Worm (Caenorhabditis elegans) whole organism, early embryonic: ENCODE data around the gene col-184.
"Not testable (repeated sequence)": the region's sequence is repeated elsewhere in the genome, so short reads cannot be mapped to it uniquely, and the experiment has no call there.

ENCODE experiments used
- B0310.2 ChIP-seq: sonication (generic microtip); optimal IDR thresholded peaks from 2 replicates; lab custom pipeline; 2016; ENCODE audit warnings: mild to moderate bottlenecking, missing genetic modification characterization, missing compliant biosample characterization
- F13C5.2 ChIP-seq: sonication (generic microtip); optimal IDR thresholded peaks from 2 replicates; lab custom pipeline; 2017; ENCODE audit warnings: mild to moderate bottlenecking, missing genetic modification characterization, inconsistent platforms, missing compliant biosample characterization
- aly-1 ChIP-seq: sonication (generic microtip); optimal IDR thresholded peaks from 2 replicates; lab custom pipeline; 2016; ENCODE audit warnings: missing genetic modification characterization, missing compliant biosample characterization
- ama-1 ChIP-seq: fragments of 150-350 bp; optimal IDR thresholded peaks from 2 replicates; lab custom pipeline; 2014
- ceh-13 ChIP-seq: fragments of 200-800 bp; sonication (Bioruptor generic); optimal IDR thresholded peaks from 2 replicates; lab custom pipeline; 2018; ENCODE audit warnings: mild to moderate bottlenecking, missing genetic modification characterization, missing compliant biosample characterization
- ceh-36 ChIP-seq: sonication (generic microtip); optimal IDR thresholded peaks from 2 replicates; lab custom pipeline; 2016; ENCODE audit warnings: missing genetic modification characterization, inconsistent platforms, missing compliant biosample characterization
- ets-7 ChIP-seq: sonication (generic microtip); optimal IDR thresholded peaks from 2 replicates; lab custom pipeline; 2016; ENCODE audit warnings: missing genotype, missing genetic modification characterization, missing compliant biosample characterization
- flt-1 ChIP-seq: fragments of 200-800 bp; sonication (Bioruptor generic); IDR thresholded peaks from 2 replicates; pipeline ENCODE4 v1.3.6; 2022; ENCODE audit warnings: missing genetic modification characterization, missing compliant biosample characterization
- hmbx-1 ChIP-seq: sonication (generic microtip); optimal IDR thresholded peaks from 2 replicates; lab custom pipeline; 2016; ENCODE audit warnings: mild to moderate bottlenecking, missing genetic modification characterization, missing compliant biosample characterization
- hmg-4 ChIP-seq: fragments of 200-800 bp; sonication (Bioruptor generic); optimal IDR thresholded peaks from 2 replicates; lab custom pipeline; 2018; ENCODE audit warnings: mild to moderate bottlenecking, missing genetic modification characterization, missing compliant biosample characterization
- hnd-1 ChIP-seq: sonication (generic microtip); optimal IDR thresholded peaks from 2 replicates; lab custom pipeline; 2016; ENCODE audit warnings: missing genetic modification characterization, missing compliant biosample characterization
- pes-1 ChIP-seq: fragments of 200-800 bp; sonication (Bioruptor generic); IDR thresholded peaks from 2 replicates; pipeline ENCODE4 v1.3.6; 2022; ENCODE audit warnings: missing genetic modification reagents, missing genetic modification characterization, missing compliant biosample characterization
- scrt-1 ChIP-seq: fragments of 200-800 bp; sonication (Bioruptor generic); IDR thresholded peaks from 2 replicates; pipeline ENCODE4 v1.3.6; 2022; ENCODE audit warnings: missing genetic modification characterization, missing compliant biosample characterization
- sea-1 ChIP-seq: fragments of 200-800 bp; sonication (Bioruptor generic); conservative IDR thresholded peaks from 2 replicates; pipeline ENCODE4 v1.3.6; 2022; ENCODE audit warnings: missing genetic modification characterization, missing compliant biosample characterization
- tbx-11 ChIP-seq: fragments of 200-800 bp; sonication (Bioruptor generic); IDR thresholded peaks from 2 replicates; pipeline ENCODE4 v1.3.6; 2022; ENCODE audit warnings: missing genetic modification characterization, missing compliant biosample characterization
- tbx-37 ChIP-seq: fragments of 200-800 bp; sonication (Bioruptor generic); conservative IDR thresholded peaks from 2 replicates; pipeline ENCODE4 v1.3.6; 2022; ENCODE audit warnings: missing genetic modification reagents, missing genetic modification characterization, missing compliant biosample characterization
- tra-4 ChIP-seq: sonication (generic microtip); optimal IDR thresholded peaks from 2 replicates; lab custom pipeline; 2017; ENCODE audit warnings: missing genetic modification characterization, missing compliant biosample characterization

col-184 gene

DNA sequence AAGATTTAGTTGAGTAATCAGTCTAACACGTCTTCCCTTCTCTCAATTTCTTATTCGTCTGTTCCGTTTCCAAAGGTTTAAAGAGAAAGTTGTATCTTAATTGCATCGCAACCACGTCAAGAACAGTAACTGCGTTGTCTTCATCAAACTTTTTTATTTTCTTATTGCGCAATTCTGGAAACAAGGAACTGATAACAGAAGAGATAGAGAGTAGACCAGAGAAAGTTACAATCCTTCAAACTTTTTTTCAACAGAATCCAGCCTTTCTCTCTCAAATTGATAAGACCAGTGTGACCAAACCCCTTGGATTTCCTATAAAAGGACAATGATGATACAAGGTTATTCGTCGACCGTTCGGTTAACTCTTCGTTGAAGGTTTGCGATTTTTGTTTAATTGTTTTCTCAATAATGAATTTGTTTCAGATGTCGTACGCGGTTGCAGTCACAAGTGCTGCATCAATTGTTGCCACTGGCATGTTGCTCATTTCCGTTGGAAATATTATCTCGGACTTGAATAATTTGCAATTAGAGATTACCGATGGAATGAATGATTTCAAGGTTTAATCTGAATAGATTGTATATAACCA is at the start of gene col-184:
col-184 (plus strand) TSS at position 409 of the 587 bp plus-strand sequence.
- TF ChIP-seq tbx-37: no peak
- no peak for TF ChIP-seq flt-1 (GFP tag; lab: Robert Waterston, UW)
- TF ChIP-seq sea-1: no peak
- TF ChIP-seq scrt-1: no peak
- no peak for TF ChIP-seq hmg-4 (GFP tag; lab: Kevin White, UChicago)
- no peak for TF ChIP-seq B0310.2 (tag; lab: Kevin White, UChicago)
- TF ChIP-seq tra-4: no peak
- TF ChIP-seq hmbx-1 (tag; lab: Kevin White, UChicago): no peak
- no peak for TF ChIP-seq tbx-11 (GFP tag; lab: Robert Waterston, UW)
- TF ChIP-seq hnd-1: no peak
- TF ChIP-seq aly-1 (tag; lab: Kevin White, UChicago): no peak
- no peak for TF ChIP-seq ets-7 (tag; lab: Kevin White, UChicago)
- no peak for TF ChIP-seq ama-1

DNA sequence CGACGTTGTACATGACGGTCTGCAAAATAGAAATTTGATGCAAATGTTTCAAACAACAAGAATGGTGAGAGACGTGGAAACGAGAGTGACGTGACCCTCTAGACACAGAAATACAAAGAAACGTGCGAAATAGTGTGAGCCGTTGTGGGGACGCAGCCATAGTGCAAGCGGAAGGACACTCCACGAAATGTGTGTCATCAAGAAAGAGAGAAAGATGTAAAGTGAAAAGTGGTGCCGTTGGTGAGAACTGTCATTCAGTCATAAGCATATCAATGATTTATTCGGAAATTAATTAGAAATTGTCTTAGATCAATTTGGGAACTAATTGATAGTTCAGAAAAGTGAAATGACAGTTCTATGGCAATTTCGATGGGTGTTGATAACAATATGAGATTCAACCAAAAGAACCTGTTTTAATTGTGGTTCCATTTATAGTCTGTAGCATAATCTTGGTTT is 49.3 kb upstream of the col-184 start, which contains the start of gene C29F7.3:
C29F7.3 (minus strand) TSS at position 51 of the 456 bp plus-strand sequence.
- TF ChIP-seq aly-1 (tag; lab: Kevin White, UChicago) (peak; percentile 6), pes-1 (no peak)

DNA sequence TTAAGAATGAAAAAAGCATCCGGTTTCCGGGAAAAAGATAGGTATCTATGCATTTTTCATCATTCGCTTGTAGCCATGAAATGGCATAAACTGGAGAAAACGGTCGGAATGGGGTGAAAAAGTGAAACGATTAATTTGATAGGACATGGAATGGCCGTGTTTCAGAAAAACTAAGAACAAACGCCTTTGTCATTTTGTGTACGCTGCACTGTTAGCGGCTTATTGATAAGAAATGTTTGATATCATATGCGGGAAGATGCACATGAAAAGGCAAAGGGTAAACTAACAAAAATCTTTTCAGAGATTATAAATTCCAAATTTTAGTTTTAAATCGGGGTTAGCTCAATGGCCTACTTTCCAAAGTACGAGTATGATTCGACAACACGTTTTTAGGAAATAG is 48.2 kb upstream of the col-184 start:
- TF ChIP-seq ceh-36: no peak
- no peak for TF ChIP-seq scrt-1
- TF ChIP-seq hnd-1: no peak
- TF ChIP-seq pes-1: no peak
- no peak for TF ChIP-seq hmg-4 (GFP tag; lab: Kevin White, UChicago)
- no peak for TF ChIP-seq F13C5.2 (tag; lab: Kevin White, UChicago)
- no peak for TF ChIP-seq hmbx-1 (tag; lab: Kevin White, UChicago)
- no peak for TF ChIP-seq sea-1
- TF ChIP-seq aly-1 (tag; lab: Kevin White, UChicago): no peak

DNA sequence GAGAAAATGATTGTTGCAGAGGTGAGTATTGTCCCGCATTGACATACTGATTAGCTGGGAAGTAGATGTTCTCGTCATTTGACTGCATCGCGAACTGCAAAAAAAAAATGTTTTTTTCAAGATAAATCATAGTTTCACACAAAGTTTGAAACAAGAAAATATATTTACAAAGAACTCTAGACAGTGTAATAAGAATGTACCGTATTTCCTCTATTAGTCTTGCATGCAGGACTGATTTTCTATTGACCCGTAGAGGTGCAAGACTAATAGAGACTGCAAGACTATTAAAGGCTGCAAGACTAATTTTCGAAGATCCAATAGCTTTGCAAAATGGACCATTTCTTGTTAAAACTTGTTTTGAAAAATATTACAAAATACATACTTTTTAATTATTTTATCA is 45.9 kb upstream of the col-184 start, which contains the start of gene fkh-3:
fkh-3 (minus strand) TSS at position 101 of the 400 bp plus-strand sequence.
- TF ChIP-seq aly-1 (tag; lab: Kevin White, UChicago) (no peak), ceh-36 (no peak), flt-1 (GFP tag; lab: Robert Waterston, UW) (no peak), tbx-37 (no peak)

DNA sequence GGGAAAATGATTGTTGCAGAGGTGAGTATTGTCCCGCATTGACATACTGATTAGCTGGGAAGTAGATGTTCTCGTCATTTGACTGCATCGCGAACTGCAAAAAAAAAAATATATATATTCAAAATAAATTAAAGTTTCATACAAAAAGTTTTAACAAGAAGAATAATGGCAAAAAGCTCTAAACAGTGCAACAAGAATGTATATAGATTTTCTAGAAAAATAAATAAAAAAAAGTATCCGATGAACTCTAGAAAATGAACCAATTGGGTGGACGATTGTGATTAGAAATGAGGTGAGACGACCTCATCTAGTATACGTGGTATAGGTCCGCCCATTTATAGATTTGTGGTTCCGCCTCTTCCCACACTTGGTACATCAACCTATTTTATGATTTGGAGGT is 40.5 kb upstream of the col-184 start, which contains the start of gene fkh-4:
fkh-4 (minus strand) TSS at position 101 of the 400 bp plus-strand sequence.
- TF ChIP-seq ceh-36; pes-1; flt-1 (GFP tag; lab: Robert Waterston, UW): not testable (repeated sequence)

DNA sequence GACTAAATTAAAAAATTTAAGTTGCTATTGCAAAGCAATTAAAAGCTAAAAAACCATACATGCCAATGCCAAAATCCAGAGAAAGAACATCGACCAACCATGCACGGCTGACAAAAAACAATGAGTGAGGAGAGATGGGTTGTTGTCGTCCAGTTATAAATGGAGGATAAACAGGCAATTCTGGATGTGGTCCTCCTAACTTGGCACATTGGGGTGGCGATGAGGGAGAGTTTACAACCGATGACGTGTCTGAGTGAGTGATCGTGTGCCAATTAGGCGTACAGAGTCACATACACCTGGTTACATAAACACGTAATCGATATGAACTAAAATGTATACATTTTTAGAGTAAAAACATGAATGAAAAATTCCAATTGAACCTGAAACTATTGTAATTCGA is 37.9 kb upstream of the col-184 start, which contains the start of gene C29F7.10:
C29F7.10 (minus strand) TSS at position 101 of the 400 bp plus-strand sequence.
- not testable (repeated sequence) for TF ChIP-seq tra-4; pes-1; B0310.2 (tag; lab: Kevin White, UChicago)

DNA sequence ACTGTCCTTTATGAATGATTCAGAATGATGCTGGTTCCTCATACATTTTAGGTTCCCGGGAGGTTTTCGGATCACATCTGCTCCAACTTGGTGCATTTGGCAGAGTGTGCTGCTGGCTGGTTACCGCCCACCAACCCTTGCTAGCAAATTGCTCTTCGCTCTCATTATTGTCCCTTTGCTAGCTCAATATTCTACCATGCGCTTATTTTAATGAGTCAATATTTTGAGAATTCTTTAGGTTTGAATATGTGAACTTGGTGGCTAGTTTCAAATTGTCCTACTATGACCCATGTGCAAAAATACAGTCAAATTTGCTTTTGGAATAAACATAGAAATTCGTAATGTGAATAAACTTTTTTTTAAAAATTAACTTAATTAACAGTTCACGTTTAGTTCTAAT is 34.1 kb upstream of the col-184 start:
- no peak for TF ChIP-seq flt-1 (GFP tag; lab: Robert Waterston, UW)
- TF ChIP-seq hmbx-1 (tag; lab: Kevin White, UChicago): no peak
- no peak for TF ChIP-seq B0310.2 (tag; lab: Kevin White, UChicago)
- TF ChIP-seq pes-1: no peak

DNA sequence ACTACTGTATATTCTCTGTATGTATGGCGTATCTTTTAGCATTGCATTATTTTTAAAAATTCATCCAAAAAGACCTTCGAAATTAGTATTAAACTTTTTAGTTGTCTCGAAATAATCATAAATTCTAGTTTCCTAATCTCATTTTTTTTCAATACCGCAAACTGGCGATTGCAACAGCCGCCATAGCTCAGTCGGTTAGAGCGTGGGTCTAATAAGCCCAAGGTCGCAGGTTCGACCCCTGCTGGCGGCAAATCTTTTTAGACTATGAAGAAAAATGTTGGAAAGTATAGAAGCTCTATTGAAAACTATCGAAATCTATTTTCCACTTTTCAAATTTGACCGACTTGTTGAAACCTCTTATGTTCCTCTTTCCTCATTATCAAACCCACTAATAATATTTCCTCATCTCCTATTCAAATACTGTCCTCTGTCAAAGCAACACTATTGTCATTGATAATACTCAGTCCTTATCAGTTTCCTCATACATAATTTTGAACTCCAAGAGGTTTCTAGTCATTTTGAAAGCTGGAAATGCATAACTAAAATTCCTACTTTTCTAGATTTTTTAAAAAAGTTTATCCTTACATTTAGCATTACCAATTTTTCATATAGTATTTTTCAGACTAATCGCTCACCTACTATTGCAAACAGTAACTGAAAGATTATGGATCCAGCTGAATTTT is 33.3 kb upstream of the col-184 start, which contains the start of gene jmjd-3.3:
jmjd-3.3 (plus strand) TSS at position 633 of the 683 bp plus-strand sequence.
- TF ChIP-seq ceh-36: no peak
- no peak for TF ChIP-seq pes-1
- no peak for TF ChIP-seq ets-7 (tag; lab: Kevin White, UChicago)
- no peak for TF ChIP-seq ceh-13 (GFP tag; lab: Kevin White, UChicago)
- TF ChIP-seq flt-1 (GFP tag; lab: Robert Waterston, UW): no peak
- no peak for TF ChIP-seq sea-1
- no peak for TF ChIP-seq hmg-4 (GFP tag; lab: Kevin White, UChicago)
- TF ChIP-seq tbx-37: no peak
- no peak for TF ChIP-seq B0310.2 (tag; lab: Kevin White, UChicago)
- TF ChIP-seq F13C5.2 (tag; lab: Kevin White, UChicago): no peak
- TF ChIP-seq hmbx-1 (tag; lab: Kevin White, UChicago): no peak
- TF ChIP-seq hnd-1: no peak
- no peak for TF ChIP-seq tra-4
- no peak for TF ChIP-seq ama-1
- no peak for TF ChIP-seq aly-1 (tag; lab: Kevin White, UChicago)
- TF ChIP-seq tbx-11 (GFP tag; lab: Robert Waterston, UW): no peak
- TF ChIP-seq scrt-1: no peak

DNA sequence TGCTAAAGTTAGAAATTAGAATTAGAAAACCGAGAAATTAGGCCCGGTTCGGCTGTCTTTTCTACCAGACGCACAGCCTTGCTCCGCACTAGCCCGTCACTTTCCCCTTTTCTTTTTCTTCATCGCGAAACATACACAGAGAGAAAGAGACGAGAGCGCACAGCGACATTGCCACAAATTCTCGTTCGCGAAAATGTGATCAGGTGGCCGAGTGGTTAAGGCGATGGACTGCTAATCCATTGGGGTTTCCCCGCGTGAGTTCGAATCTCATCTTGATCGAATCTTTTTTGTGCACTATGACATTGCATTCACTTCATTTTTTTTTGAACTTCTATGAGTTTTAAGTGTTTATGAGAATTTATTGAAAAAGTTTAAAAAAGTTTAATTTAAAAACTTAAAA is 26.8 kb upstream of the col-184 start:
- TF ChIP-seq sea-1 (0 out of 2 replicates have a peak, but pooled peaks have one; percentile 41), flt-1 (GFP tag; lab: Robert Waterston, UW) (peak; percentile 32; the same call in 1 of the 2 replicates), tra-4 (no peak), F13C5.2 (tag; lab: Kevin White, UChicago) (peak; percentile 55), hmg-4 (GFP tag; lab: Kevin White, UChicago) (peak; percentile 22)
